Fruit fly (Drosophila melanogaster): ENCODE measurements around the gene rdx.

rdx gene

DNA sequence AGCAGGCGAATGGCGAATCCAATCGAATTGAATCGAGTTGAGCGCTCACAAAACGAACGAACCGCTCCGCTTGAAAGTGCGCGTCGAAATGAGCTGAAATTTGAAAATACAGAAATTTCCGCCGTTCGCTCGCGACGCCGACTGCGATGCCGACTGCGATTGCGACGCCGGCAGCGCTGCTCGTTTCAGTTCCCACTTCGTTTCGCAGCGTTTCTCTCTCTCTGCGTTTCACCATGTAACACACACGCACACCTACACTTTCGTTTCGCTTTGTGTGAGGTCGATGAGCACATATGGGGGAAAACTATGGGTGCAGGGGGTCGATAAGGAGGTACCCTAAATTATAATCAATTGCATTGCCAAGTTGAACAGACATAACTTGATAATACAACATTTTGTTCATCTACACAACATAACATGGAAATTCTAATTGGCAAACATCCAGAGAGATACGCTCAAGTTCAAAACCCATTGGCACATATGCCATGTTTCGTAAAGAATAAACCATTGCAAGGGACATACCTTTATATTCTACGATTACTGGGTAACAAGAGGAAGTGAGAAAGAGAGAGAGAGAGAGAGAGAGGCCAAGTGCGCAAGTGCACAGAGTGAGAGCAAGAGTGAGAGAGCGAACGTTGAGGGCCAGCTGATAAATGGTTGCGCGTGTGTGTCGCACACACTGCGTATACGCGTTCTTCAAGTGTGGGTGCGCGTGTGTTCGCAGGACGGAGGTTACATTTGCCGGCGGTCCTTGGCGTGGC is 48.4 kb downstream of the rdx start (continued):
- TF ChIP-seq grau (tag; optimal IDR thresholded peaks at IDR 0.05) (peak; percentile 93), Sox100B (GFP tag; optimal IDR thresholded peaks at IDR 0.05) (peak; percentile 89), CG33557 (GFP tag; optimal IDR thresholded peaks at IDR 0.05) (peak; percentile 82), CG7786 (GFP tag; optimal IDR thresholded peaks at IDR 0.05) (peak; percentile 96), odd (GFP tag; optimal IDR thresholded peaks at IDR 0.05) (peak; percentile 86), jumu (GFP tag; optimal IDR thresholded peaks at IDR 0.05) (peak; percentile 96), ab (GFP tag; optimal IDR thresholded peaks at IDR 0.05) (peak; percentile 86), ase (GFP tag; IDR thresholded peaks at IDR 0.05) (peak; percentile 78), Meics (GFP tag; optimal IDR thresholded peaks at IDR 0.05) (peak; percentile 94), MBD-R2 (GFP tag; IDR thresholded peaks at IDR 0.05) (peak; percentile 54), D19B (GFP tag; optimal IDR thresholded peaks at IDR 0.05) (peak; percentile 100), CG16815 (GFP tag; optimal IDR thresholded peaks at IDR 0.05) (peak; percentile 91), ind (GFP tag; optimal IDR thresholded peaks at IDR 0.05) (peak; percentile 96), tgo (GFP tag; IDR thresholded peaks at IDR 0.05) (peak; percentile 90), sob (GFP tag; IDR thresholded peaks at IDR 0.05) (peak; percentile 85), cg (GFP tag; optimal IDR thresholded peaks at IDR 0.05) (peak; percentile 96), C15 (GFP tag; IDR thresholded peaks at IDR 0.05) (0 out of 3 replicates have a peak, but pooled peaks have one; percentile 34), zfh1 (GFP tag; IDR thresholded peaks at IDR 0.05) (peak; percentile 89), CG11085 (GFP tag; IDR thresholded peaks at IDR 0.05) (peak; percentile 70; the same call in 1 of the 2 replicates), CG10654 (GFP tag; optimal IDR thresholded peaks at IDR 0.05) (peak; percentile 92), abd-A (tag; optimal IDR thresholded peaks at IDR 0.05) (peak; percentile 88), CG2120 (GFP tag; optimal IDR thresholded peaks at IDR 0.05) (peak; percentile 97), GATAe (GFP tag; conservative IDR thresholded peaks at IDR 0.05) (peak; percentile 77), scrt (GFP tag; optimal IDR thresholded peaks at IDR 0.05) (peak; percentile 88), otp (GFP tag; IDR thresholded peaks at IDR 0.05) (peak; percentile 74; the same call in 1 of the 3 replicates), CG10431 (GFP tag; optimal IDR thresholded peaks at IDR 0.05) (peak; percentile 99), gem (tag; optimal IDR thresholded peaks at IDR 0.05) (peak; percentile 95), CG12942 (GFP tag; optimal IDR thresholded peaks at IDR 0.05) (peak; percentile 93), CG15011 (GFP tag; optimal IDR thresholded peaks at IDR 0.05) (peak; percentile 88), trh (GFP tag; optimal IDR thresholded peaks at IDR 0.05) (peak; percentile 67), CG15696 (tag; optimal IDR thresholded peaks at IDR 0.05) (peak; percentile 83), wek (GFP tag; optimal IDR thresholded peaks at IDR 0.05) (peak; percentile 70), CG8281 (tag; optimal IDR thresholded peaks at IDR 0.05) (peak; percentile 69), onecut (GFP tag; IDR thresholded peaks at IDR 0.05) (peak; percentile 70; the same call in 1 of the 2 replicates), danr (GFP tag; IDR thresholded peaks at IDR 0.05) (peak; percentile 82), CG7987 (GFP tag; optimal IDR thresholded peaks at IDR 0.05) (peak; percentile 87), cad (GFP tag; optimal IDR thresholded peaks at IDR 0.05) (no peak), CG10321 (GFP tag; IDR thresholded peaks at IDR 0.05) (peak; percentile 14; the same call in 1 of the 2 replicates), sqz (GFP tag; optimal IDR thresholded peaks at IDR 0.05) (peak; percentile 80), gce (GFP tag; IDR thresholded peaks at IDR 0.05) (peak; percentile 33; the same call in 2 of the 3 replicates), CG6654 (GFP tag; optimal IDR thresholded peaks at IDR 0.05) (peak; percentile 76), Hsf (GFP tag; optimal IDR thresholded peaks at IDR 0.05) (peak; percentile 94), Hr39 (optimal IDR thresholded peaks at IDR 0.05) (no peak), PHDP (tag; optimal IDR thresholded peaks at IDR 0.05) (peak; percentile 93), Atf-2 (GFP tag; optimal IDR thresholded peaks at IDR 0.05) (peak; percentile 91), fd102C (GFP tag; optimal IDR thresholded peaks at IDR 0.05) (peak; percentile 41), CG12236 (GFP tag; optimal IDR thresholded peaks at IDR 0.05) (peak; percentile 90), Med (GFP tag) (peak; percentile 98), BtbVII (GFP tag; optimal IDR thresholded peaks at IDR 0.05) (peak; percentile 94), NfI (GFP tag; optimal IDR thresholded peaks at IDR 0.05) (peak; percentile 92)

Data from whole organism, embryonic.